Worm (Caenorhabditis elegans) whole organism, midembryonic: ENCODE measurements around the gene F31E9.3.

Source experiments
- T22C8.4 ChIP-seq: fragments of 200-800 bp; sonication (Bioruptor generic); IDR thresholded peaks from 2 replicates; pipeline ENCODE4 v1.3.6; 2022; ENCODE audit warnings: missing genetic modification characterization, missing compliant biosample characterization
- cog-1 ChIP-seq: sonication (generic microtip); optimal IDR thresholded peaks from 2 replicates; lab custom pipeline; 2016; ENCODE audit warnings: missing genetic modification characterization, missing compliant biosample characterization
- flt-1 ChIP-seq: fragments of 200-800 bp; sonication (Bioruptor generic); IDR thresholded peaks from 2 replicates; pipeline ENCODE4 v1.3.6; 2022; ENCODE audit warnings: missing genetic modification characterization, missing compliant biosample characterization
- klf-2 ChIP-seq: fragments of 200-800 bp; sonication (Bioruptor generic); conservative IDR thresholded peaks from 2 replicates; pipeline ENCODE4 v1.3.6; 2022; ENCODE audit warnings: missing genetic modification reagents, missing genetic modification characterization, missing compliant biosample characterization
- med-1 ChIP-seq: sonication (generic microtip); optimal IDR thresholded peaks from 2 replicates; lab custom pipeline; 2017; ENCODE audit warnings: missing genetic modification characterization, mild to moderate bottlenecking, missing compliant biosample characterization, antibody characterized with exemption, missing genetic modification reagents; ENCODE audit not compliant: insufficient read depth
- ref-1 ChIP-seq: fragments of 200-800 bp; sonication (Bioruptor generic); conservative IDR thresholded peaks from 2 replicates; pipeline ENCODE4 v1.3.6; 2022; ENCODE audit warnings: missing genetic modification reagents, missing genetic modification characterization, missing compliant biosample characterization
- tab-1 ChIP-seq: fragments of 200-800 bp; sonication (Bioruptor generic); IDR thresholded peaks from 2 replicates; pipeline ENCODE4 v1.3.6; 2022; ENCODE audit warnings: missing genetic modification characterization, missing compliant biosample characterization
- ztf-23 ChIP-seq: fragments of 200-800 bp; sonication (Bioruptor generic); IDR thresholded peaks from 2 replicates; pipeline ENCODE4 v1.3.6; 2022; ENCODE audit warnings: missing genetic modification reagents, missing genetic modification characterization, missing compliant biosample characterization
- ztf-29 ChIP-seq: fragments of 200-800 bp; sonication (Bioruptor generic); IDR thresholded peaks from 2 replicates; pipeline ENCODE4 v1.3.6; 2022; ENCODE audit warnings: missing genetic modification reagents, missing genetic modification characterization, missing compliant biosample characterization

ce11 chrV:17317786-17318185 is 4.6 kb upstream of the F31E9.3 start, which contains the start of gene srz-58:
- 0 out of 2 replicates have a peak, but pooled peaks have one; percentile 39 for TF ChIP-seq flt-1 (GFP tag; lab: Robert Waterston, UW)
- TF ChIP-seq cog-1 (tag; lab: Kevin White, UChicago): no peak
- TF ChIP-seq klf-2: 0 out of 2 replicates have a peak, but pooled peaks have one; percentile 15
- no peak for TF ChIP-seq T22C8.4
- no peak for TF ChIP-seq ztf-29 (GFP tag; lab: Robert Waterston, UW)
- TF ChIP-seq tab-1: 0 out of 2 replicates have a peak, but pooled peaks have one; percentile 9
- no peak for TF ChIP-seq ref-1 (GFP tag; lab: Robert Waterston, UW)
- TF ChIP-seq ztf-23 (GFP tag; lab: Robert Waterston, UW): no peak
- TF ChIP-seq med-1 (GFP tag; lab: Kevin White, UChicago): no peak
